Fruit fly (Drosophila melanogaster) whole organism, embryonic: Measurements from ENCODE around the gene CG6972.
A peak's percentile ranks its signal among the peaks of the same experiment; 100 is the strongest.

Experiments
- CG10431 ChIP-seq: fragments of 200-800 bp; sonication (Bioruptor generic); optimal IDR thresholded peaks from 3 replicates; lab custom pipeline; 2018; ENCODE audit warnings: missing biosample characterization, mild to moderate bottlenecking, missing genetic modification characterization
- CG10654 ChIP-seq: fragments of 200-800 bp; sonication (Bioruptor generic); optimal IDR thresholded peaks from 2 replicates; lab custom pipeline; 2016; ENCODE audit warnings: missing biosample characterization, missing genetic modification characterization
- CG12155 ChIP-seq: fragments of 200-800 bp; sonication (Bioruptor generic); optimal IDR thresholded peaks from 3 replicates; lab custom pipeline; 2016; ENCODE audit warnings: missing biosample characterization, missing genetic modification characterization
- CG1233 ChIP-seq: fragments of 200-800 bp; sonication (Bioruptor generic); optimal IDR thresholded peaks from 4 replicates; lab custom pipeline; 2018; ENCODE audit warnings: missing biosample characterization, mild to moderate bottlenecking, missing genetic modification characterization
- CG14667 ChIP-seq: fragments of 200-800 bp; sonication (Bioruptor generic); IDR thresholded peaks from 2 replicates; pipeline ENCODE4 v1.3.6; 2022; ENCODE audit warnings: missing biosample characterization, missing genetic modification characterization
- CG14860 ChIP-seq: fragments of 200-800 bp; sonication (Bioruptor generic); IDR thresholded peaks from 3 replicates; pipeline ENCODE4 v1.3.6; 2022; ENCODE audit warnings: missing biosample characterization, missing genetic modification characterization; ENCODE audit not compliant: partially characterized antibody
- CG15011 ChIP-seq: fragments of 200-800 bp; sonication (Bioruptor generic); optimal IDR thresholded peaks from 3 replicates; lab custom pipeline; 2018; ENCODE audit warnings: missing biosample characterization, mild to moderate bottlenecking, missing genetic modification characterization
- CG1603 ChIP-seq: fragments of 200-800 bp; sonication (Bioruptor generic); optimal IDR thresholded peaks from 2 replicates; lab custom pipeline; 2019; ENCODE audit warnings: missing biosample characterization, mild to moderate bottlenecking, missing genetic modification characterization, moderate library complexity
- CG17361 ChIP-seq: fragments of 200-800 bp; sonication (Bioruptor generic); IDR thresholded peaks from 3 replicates; pipeline ENCODE4 v1.3.6; 2022; ENCODE audit warnings: missing biosample characterization, missing genetic modification characterization
- CG17568 ChIP-seq: fragments of 200-800 bp; sonication (Bioruptor generic); optimal IDR thresholded peaks from 2 replicates; lab custom pipeline; 2018; ENCODE audit warnings: missing biosample characterization, mild to moderate bottlenecking, missing genetic modification characterization, moderate library complexity
- CG17912 ChIP-seq: fragments of 200-800 bp; sonication (Bioruptor generic); optimal IDR thresholded peaks from 2 replicates; lab custom pipeline; 2018; ENCODE audit warnings: missing biosample characterization, mild to moderate bottlenecking, missing genetic modification characterization
- CG18599 ChIP-seq: fragments of 200-800 bp; sonication (Bioruptor generic); optimal IDR thresholded peaks from 3 replicates; lab custom pipeline; 2017; ENCODE audit warnings: missing biosample characterization, missing genetic modification characterization, mild to moderate bottlenecking, moderate library complexity, missing genetic modification reagents
- CG18619 ChIP-seq: fragments of 200-800 bp; sonication (Bioruptor generic); optimal IDR thresholded peaks from 3 replicates; lab custom pipeline; 2017; ENCODE audit warnings: missing biosample characterization, mild to moderate bottlenecking, missing genetic modification characterization
- CG18764 ChIP-seq: fragments of 200-800 bp; sonication (Bioruptor generic); optimal IDR thresholded peaks from 3 replicates; lab custom pipeline; 2016; ENCODE audit warnings: missing biosample characterization, missing genetic modification characterization
- CG2199 ChIP-seq: fragments of 200-800 bp; sonication (Bioruptor generic); IDR thresholded peaks from 3 replicates; pipeline ENCODE4 v1.3.6; 2022; ENCODE audit warnings: missing biosample characterization, missing genetic modification characterization
- CG30020 ChIP-seq: fragments of 200-800 bp; optimal IDR thresholded peaks from 2 replicates; lab custom pipeline; 2019; ENCODE audit warnings: missing biosample characterization, mild to moderate bottlenecking, missing genetic modification characterization, moderate library complexity
- CG3726 ChIP-seq: fragments of 200-800 bp; sonication (Bioruptor generic); IDR thresholded peaks from 3 replicates; pipeline ENCODE4, ENCODE4 v1.3.6; 2022; ENCODE audit warnings: missing biosample characterization, missing genetic modification characterization
- CG8281 ChIP-seq: fragments of 200-800 bp; sonication (Bioruptor generic); optimal IDR thresholded peaks from 2 replicates; lab custom pipeline; 2018; ENCODE audit warnings: missing biosample characterization, mild to moderate bottlenecking, missing genetic modification characterization, moderate library complexity
- D19B ChIP-seq: fragments of 200-800 bp; sonication (Bioruptor generic); optimal IDR thresholded peaks from 2 replicates; lab custom pipeline; 2017; ENCODE audit warnings: missing biosample characterization, mild to moderate bottlenecking, missing genetic modification characterization
- Dbx ChIP-seq: fragments of 200-800 bp; sonication (Bioruptor generic); IDR thresholded peaks from 3 replicates; pipeline ENCODE4 v1.3.6; 2022; ENCODE audit warnings: missing biosample characterization, missing genetic modification characterization
- Dek ChIP-seq: fragments of 200-800 bp; sonication (Bioruptor generic); optimal IDR thresholded peaks from 3 replicates; lab custom pipeline; 2019; ENCODE audit warnings: missing biosample characterization, mild to moderate bottlenecking, missing genetic modification characterization, moderate library complexity
- Drgx ChIP-seq: fragments of 200-800 bp; sonication (Bioruptor generic); IDR thresholded peaks from 2 replicates; pipeline ENCODE4 v1.3.6; 2022; ENCODE audit warnings: missing biosample characterization, missing genetic modification characterization
- Eip74EF ChIP-seq, 2 experiments: fragments of 200-800 bp in 1 of 2; fragments of >200 bp in 1 of 2; sonication (Bioruptor generic) in 1 of 2; optimal IDR thresholded peaks; 2 replicates each; lab custom pipeline; 2017 to 2019; ENCODE audit warnings: missing biosample characterization in 2 of 2, missing genetic modification characterization in 2 of 2, mild to moderate bottlenecking in 1 of 2, moderate library complexity in 1 of 2
- Ets97D ChIP-seq: fragments of 200-800 bp; sonication (Bioruptor generic); optimal IDR thresholded peaks from 3 replicates; lab custom pipeline; 2016; ENCODE audit warnings: missing biosample characterization, missing genetic modification characterization
- Fer3 ChIP-seq: fragments of 200-800 bp; sonication (Bioruptor generic); optimal IDR thresholded peaks from 2 replicates; lab custom pipeline; 2018; ENCODE audit warnings: missing biosample characterization, mild to moderate bottlenecking, missing genetic modification characterization, moderate library complexity
- HLHmδ ChIP-seq: fragments of 200-800 bp; sonication (Bioruptor generic); optimal IDR thresholded peaks from 2 replicates; lab custom pipeline; 2018; ENCODE audit warnings: missing biosample characterization, mild to moderate bottlenecking, missing genetic modification characterization, moderate library complexity
- Lpt ChIP-seq: fragments of >200 bp; optimal IDR thresholded peaks from 2 replicates; lab custom pipeline; 2018; ENCODE audit warnings: missing biosample characterization, missing genetic modification characterization
- Max ChIP-seq: fragments of 200-800 bp; sonication (Bioruptor generic); optimal IDR thresholded peaks from 2 replicates; lab custom pipeline; 2016; ENCODE audit warnings: missing biosample characterization, mild to moderate bottlenecking, missing genetic modification characterization
- Ravus ChIP-seq: fragments of 200-800 bp; sonication (Bioruptor generic); IDR thresholded peaks from 2 replicates; pipeline ENCODE4 v1.3.6; 2022; ENCODE audit warnings: missing biosample characterization, missing genetic modification characterization
- Spps ChIP-seq: fragments of 200-800 bp; sonication (Bioruptor generic); optimal IDR thresholded peaks from 2 replicates; lab custom pipeline; 2018; ENCODE audit warnings: missing biosample characterization, mild to moderate bottlenecking, missing genetic modification characterization
- ab ChIP-seq: fragments of 200-800 bp; sonication (Bioruptor generic); optimal IDR thresholded peaks from 2 replicates; lab custom pipeline; 2016; ENCODE audit warnings: missing biosample characterization, missing genetic modification characterization
- bcd ChIP-seq: fragments of 200-800 bp; sonication (Bioruptor generic); optimal IDR thresholded peaks from 2 replicates; lab custom pipeline; 2017; ENCODE audit warnings: missing biosample characterization, mild to moderate bottlenecking, missing genetic modification characterization
- cas ChIP-seq: fragments of 200-800 bp; sonication (Bioruptor generic); IDR thresholded peaks from 2 replicates; pipeline ENCODE4 v1.3.6; 2022; ENCODE audit warnings: missing biosample characterization, missing genetic modification characterization
- chif ChIP-seq, 2 experiments: fragments of 200-800 bp; sonication (Bioruptor generic); optimal IDR thresholded peaks; 3 replicates each; lab custom pipeline; 2016; ENCODE audit warnings: missing biosample characterization in 2 of 2, missing genetic modification characterization in 2 of 2
- dpn ChIP-seq, 2 experiments: fragments of 200-800 bp; sonication (Bioruptor generic); optimal IDR thresholded peaks; 3 replicates each; lab custom pipeline; 2016; ENCODE audit warnings: missing biosample characterization in 2 of 2, missing genetic modification characterization in 2 of 2
- gfzf ChIP-seq: fragments of 200-800 bp; sonication (Bioruptor generic); optimal IDR thresholded peaks from 2 replicates; lab custom pipeline; 2016; ENCODE audit warnings: missing biosample characterization, mild to moderate bottlenecking, missing genetic modification characterization, moderate library complexity
- gsb-n ChIP-seq: fragments of 200-800 bp; sonication (Bioruptor generic); optimal IDR thresholded peaks from 3 replicates; lab custom pipeline; 2018; ENCODE audit warnings: missing biosample characterization, mild to moderate bottlenecking, missing genetic modification characterization
- jigr1 ChIP-seq: fragments of 200-800 bp; sonication (Bioruptor generic); IDR thresholded peaks from 3 replicates; pipeline ENCODE4 v1.3.6; 2022; ENCODE audit warnings: missing biosample characterization, missing genetic modification characterization
- lab ChIP-seq: fragments of 200-800 bp; sonication (Bioruptor generic); optimal IDR thresholded peaks from 3 replicates; lab custom pipeline; 2017; ENCODE audit warnings: missing biosample characterization, missing genetic modification characterization, mild to moderate bottlenecking, moderate library complexity, missing genetic modification reagents
- nau ChIP-seq: fragments of 200-800 bp; sonication (Bioruptor generic); optimal IDR thresholded peaks from 3 replicates; lab custom pipeline; 2017; ENCODE audit warnings: missing biosample characterization, mild to moderate bottlenecking, missing genetic modification characterization, missing genetic modification reagents
- oc ChIP-seq: fragments of 200-800 bp; sonication (Bioruptor generic); optimal IDR thresholded peaks from 2 replicates; lab custom pipeline; 2018; ENCODE audit warnings: missing biosample characterization, mild to moderate bottlenecking, missing genetic modification characterization, moderate library complexity
- odd ChIP-seq: fragments of 200-800 bp; sonication (Bioruptor generic); optimal IDR thresholded peaks from 2 replicates; lab custom pipeline; 2017; ENCODE audit warnings: missing biosample characterization, mild to moderate bottlenecking, missing genetic modification characterization
- schlank ChIP-seq: fragments of 200-800 bp; sonication (Bioruptor generic); optimal IDR thresholded peaks from 2 replicates; lab custom pipeline; 2018; ENCODE audit warnings: missing biosample characterization, mild to moderate bottlenecking, missing genetic modification characterization
- trh ChIP-seq: fragments of 200-800 bp; sonication (Bioruptor generic); optimal IDR thresholded peaks from 2 replicates; lab custom pipeline; 2016; ENCODE audit warnings: missing biosample characterization, missing genetic modification characterization
- twi ChIP-seq: fragments of 200-800 bp; optimal IDR thresholded peaks from 2 replicates; lab custom pipeline; 2019; ENCODE audit warnings: missing biosample characterization, mild to moderate bottlenecking, missing genetic modification characterization, moderate library complexity
- usp ChIP-seq: fragments of >200 bp; optimal IDR thresholded peaks from 2 replicates; lab custom pipeline; 2017; ENCODE audit warnings: missing biosample characterization, missing genetic modification characterization
- vfl ChIP-seq: fragments of 200-800 bp; sonication (Bioruptor generic); optimal IDR thresholded peaks from 2 replicates; lab custom pipeline; 2016; ENCODE audit warnings: missing biosample characterization, missing genetic modification characterization
- vvl ChIP-seq: fragments of 200-800 bp; sonication (Bioruptor generic); IDR thresholded peaks from 2 replicates; pipeline ENCODE4 v1.3.6; 2022; ENCODE audit warnings: missing biosample characterization, missing genetic modification characterization
- wek ChIP-seq: fragments of 200-800 bp; sonication (Bioruptor generic); optimal IDR thresholded peaks from 3 replicates; lab custom pipeline; 2018; ENCODE audit warnings: missing biosample characterization, mild to moderate bottlenecking, missing genetic modification characterization, moderate library complexity
- yki ChIP-seq: fragments of >200 bp; optimal IDR thresholded peaks from 3 replicates; lab custom pipeline; 2018

CG6972 gene

DNA sequence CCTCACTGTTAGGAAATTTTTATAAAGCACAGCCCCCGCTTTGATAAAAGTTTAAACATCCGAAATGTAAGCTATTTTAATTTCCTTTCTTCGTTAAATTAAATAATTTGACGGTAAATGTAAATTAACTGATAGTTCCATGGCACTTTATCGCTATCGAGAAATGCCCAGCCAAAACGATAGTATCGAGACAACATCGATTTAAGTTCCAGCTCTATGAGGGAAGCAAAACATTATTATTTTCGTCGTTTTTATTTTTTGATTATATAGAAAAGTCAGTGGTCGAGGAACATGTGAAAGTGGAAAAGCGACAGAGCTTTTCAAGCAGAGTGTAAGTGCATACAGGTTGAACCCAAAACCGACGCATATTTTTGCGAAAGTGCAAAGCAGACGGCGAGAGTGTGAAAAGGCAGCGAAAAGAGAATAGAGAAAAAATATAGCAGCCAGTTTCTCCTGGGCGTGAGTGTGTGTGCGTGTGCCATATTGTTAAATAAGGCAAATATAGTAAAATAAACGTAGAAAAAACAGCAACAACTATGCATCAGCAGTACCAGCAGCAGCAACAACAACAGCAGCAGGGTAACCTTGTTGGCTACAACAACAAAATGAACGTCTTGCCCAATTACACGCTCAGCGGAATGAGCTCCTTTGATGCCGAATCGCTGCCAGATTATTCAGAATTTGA lies 25.1 kb downstream of the CG6972 start, which contains the start of gene CG45049 (continued):
- no peak for TF ChIP-seq CG18599 (GFP tag; lab: Kevin White, UChicago)
- TF ChIP-seq lab (GFP tag; lab: Kevin White, UChicago) = peak; percentile 33
- TF ChIP-seq yki (lab: Kevin White, UChicago) = no peak
- no peak for TF ChIP-seq Drgx (GFP tag; lab: Robert Waterston, UW)
- peak; percentile 31; the same call in 1 of the 3 replicates for TF ChIP-seq CG17361
- no peak for TF ChIP-seq usp (GFP tag; lab: Kevin White, UChicago)
- no peak for TF ChIP-seq wek (GFP tag; lab: Kevin White, UChicago)
- no peak for TF ChIP-seq odd (GFP tag; lab: Kevin White, UChicago)
- TF ChIP-seq Max (GFP tag; lab: Kevin White, UChicago) = no peak
- no peak for TF ChIP-seq jigr1 (GFP tag; lab: Robert Waterston, UW)
- TF ChIP-seq CG2199 (GFP tag; lab: Robert Waterston, UW) = 0 out of 3 replicates have a peak, but pooled peaks have one; percentile 10
- TF ChIP-seq twi (tag; lab: Kevin White, UChicago) = no peak
- peak; percentile 74 for TF ChIP-seq CG14860 (GFP tag; lab: Robert Waterston, UW)
- TF ChIP-seq CG10431 (GFP tag; lab: Kevin White, UChicago) = no peak
- no peak for TF ChIP-seq CG17568 (GFP tag; lab: Kevin White, UChicago)
- no peak for TF ChIP-seq CG14667
- no peak for TF ChIP-seq bcd (GFP tag; lab: Kevin White, UChicago)
- no peak for TF ChIP-seq cas (GFP tag; lab: Robert Waterston, UW)
- no peak for TF ChIP-seq nau (GFP tag; lab: Kevin White, UChicago)
- no peak for TF ChIP-seq CG3726 (GFP tag; lab: Robert Waterston, UW)
- no peak for TF ChIP-seq CG10654 (GFP tag; lab: Kevin White, UChicago)
- TF ChIP-seq CG18619 (GFP tag; lab: Kevin White, UChicago) = no peak
- no peak for TF ChIP-seq Spps (tag; lab: Kevin White, UChicago)
- TF ChIP-seq schlank (tag; lab: Kevin White, UChicago) = no peak
- no peak for TF ChIP-seq trh (GFP tag; lab: Kevin White, UChicago)
- peak; percentile 26 for TF ChIP-seq CG1603
- no peak for TF ChIP-seq CG12155 (GFP tag; lab: Kevin White, UChicago)
- no peak for TF ChIP-seq Dbx (GFP tag; lab: Robert Waterston, UW)
- peak in 1 of 2 experiments; percentile 31 for TF ChIP-seq dpn (GFP tag; optimal IDR thresholded peaks at IDR 0.05; lab: Kevin White, UChicago)
- TF ChIP-seq Ravus (GFP tag; lab: Robert Waterston, UW) = no peak
- TF ChIP-seq Fer3 (tag; lab: Kevin White, UChicago) = no peak
- no peak for TF ChIP-seq CG8281
- TF ChIP-seq oc (tag; lab: Kevin White, UChicago) = no peak
- no peak for TF ChIP-seq CG30020 (tag; lab: Kevin White, UChicago)
- TF ChIP-seq vvl (GFP tag; lab: Robert Waterston, UW) = no peak
- TF ChIP-seq D19B (GFP tag; lab: Kevin White, UChicago) = no peak
- no peak for TF ChIP-seq ab (GFP tag; lab: Kevin White, UChicago)
- TF ChIP-seq gsb-n (tag; lab: Kevin White, UChicago) = no peak
- TF ChIP-seq CG15011 (GFP tag; lab: Kevin White, UChicago) = no peak
- TF ChIP-seq vfl (GFP tag; lab: Kevin White, UChicago) = no peak
- no peak for TF ChIP-seq Eip74EF (GFP tag; optimal IDR thresholded peaks at IDR 0.05; lab: Kevin White, UChicago)
- TF ChIP-seq HLHmδ (GFP tag; lab: Kevin White, UChicago) = no peak
- TF ChIP-seq chif (GFP tag; optimal IDR thresholded peaks at IDR 0.05; lab: Kevin White, UChicago) = no peak
- TF ChIP-seq CG18764 (GFP tag; lab: Kevin White, UChicago) = no peak
- no peak for TF ChIP-seq CG1233 (GFP tag; lab: Kevin White, UChicago)
- no peak for TF ChIP-seq Dek (tag; lab: Kevin White, UChicago)
- peak; percentile 6 for TF ChIP-seq Ets97D (GFP tag; lab: Kevin White, UChicago)
- no peak for TF ChIP-seq CG17912 (GFP tag; lab: Kevin White, UChicago)
- no peak for TF ChIP-seq Lpt (GFP tag; lab: Kevin White, UChicago)
- TF ChIP-seq gfzf (GFP tag; lab: Kevin White, UChicago) = no peak
